Fruit fly (Drosophila melanogaster) whole organism, embryonic: ENCODE results near the gene barr.

Experiments
- ATbp ChIP-seq: fragments of 200-800 bp; sonication (Bioruptor generic); optimal IDR thresholded peaks from 2 replicates; lab custom pipeline; 2017; ENCODE audit warnings: missing biosample characterization, mild to moderate bottlenecking, missing genetic modification characterization, missing genetic modification reagents
- Bdp1 ChIP-seq: fragments of 200-800 bp; sonication (Bioruptor generic); optimal IDR thresholded peaks from 3 replicates; lab custom pipeline; 2016; ENCODE audit warnings: missing biosample characterization, missing genetic modification characterization
- BtbVII ChIP-seq: fragments of 200-800 bp; sonication (Bioruptor generic); optimal IDR thresholded peaks from 3 replicates; lab custom pipeline; 2017; ENCODE audit warnings: missing biosample characterization, mild to moderate bottlenecking, missing genetic modification characterization
- C15 ChIP-seq: fragments of 200-800 bp; sonication (Bioruptor generic); IDR thresholded peaks from 3 replicates; pipeline ENCODE4 v1.3.6; 2022; ENCODE audit warnings: missing biosample characterization, missing genetic modification characterization
- CG11456 ChIP-seq: fragments of 200-800 bp; sonication (Bioruptor generic); IDR thresholded peaks from 3 replicates; pipeline ENCODE4 v1.3.6; 2022; ENCODE audit warnings: missing biosample characterization, missing genetic modification characterization
- CG11695 ChIP-seq: fragments of 200-800 bp; sonication (Bioruptor generic); IDR thresholded peaks from 3 replicates; pipeline ENCODE4 v1.3.6; 2022; ENCODE audit warnings: missing biosample characterization, missing genetic modification characterization
- CG12219 ChIP-seq: fragments of 200-800 bp; sonication (Bioruptor generic); optimal IDR thresholded peaks from 3 replicates; lab custom pipeline; 2018; ENCODE audit warnings: missing biosample characterization, mild to moderate bottlenecking, missing genetic modification characterization
- CG13287 ChIP-seq: fragments of 200-800 bp; sonication (Bioruptor generic); IDR thresholded peaks from 2 replicates; pipeline ENCODE4 v1.3.6; 2022; ENCODE audit warnings: missing biosample characterization, missing genetic modification characterization; ENCODE audit not compliant: partially characterized antibody
- CG13624 ChIP-seq: fragments of 200-800 bp; sonication (Bioruptor generic); optimal IDR thresholded peaks from 2 replicates; lab custom pipeline; 2016; ENCODE audit warnings: missing biosample characterization, missing genetic modification characterization
- CG13894 ChIP-seq: fragments of 200-800 bp; sonication (Bioruptor generic); optimal IDR thresholded peaks from 3 replicates; lab custom pipeline; 2018; ENCODE audit warnings: missing biosample characterization, mild to moderate bottlenecking, missing genetic modification characterization, moderate library complexity
- CG15514 ChIP-seq: fragments of 200-800 bp; sonication (Bioruptor generic); optimal IDR thresholded peaks from 3 replicates; lab custom pipeline; 2017; ENCODE audit warnings: missing biosample characterization, missing genetic modification characterization, mild to moderate bottlenecking, moderate library complexity, missing genetic modification reagents
- CG1792 ChIP-seq: fragments of 200-800 bp; sonication (Bioruptor generic); optimal IDR thresholded peaks from 2 replicates; lab custom pipeline; 2016; ENCODE audit warnings: missing biosample characterization, missing genetic modification characterization
- CG18476 ChIP-seq: fragments of 200-800 bp; sonication (Bioruptor generic); optimal IDR thresholded peaks from 2 replicates; lab custom pipeline; 2016; ENCODE audit warnings: missing biosample characterization, mild to moderate bottlenecking, missing genetic modification characterization
- CG2875 ChIP-seq: fragments of 200-800 bp; sonication (Bioruptor generic); optimal IDR thresholded peaks from 2 replicates; lab custom pipeline; 2017; ENCODE audit warnings: missing biosample characterization, mild to moderate bottlenecking, missing genetic modification characterization, missing genetic modification reagents
- CG3065 ChIP-seq: fragments of 200-800 bp; sonication (Bioruptor generic); optimal IDR thresholded peaks from 2 replicates; lab custom pipeline; 2016; ENCODE audit warnings: missing biosample characterization, missing genetic modification characterization
- CG4360 ChIP-seq: fragments of 200-800 bp; sonication (Bioruptor generic); IDR thresholded peaks from 2 replicates; pipeline ENCODE4 v1.3.6; 2022; ENCODE audit warnings: missing biosample characterization, missing genetic modification characterization
- CG4404 ChIP-seq: fragments of 200-800 bp; sonication (Bioruptor generic); IDR thresholded peaks from 2 replicates; pipeline ENCODE4 v1.3.6; 2022; ENCODE audit warnings: missing biosample characterization, missing genetic modification characterization
- CG6272 ChIP-seq: fragments of 200-800 bp; sonication (Bioruptor generic); IDR thresholded peaks from 2 replicates; pipeline ENCODE4 v1.3.6; 2022; ENCODE audit warnings: missing biosample characterization, missing genetic modification characterization
- CG9876 ChIP-seq: fragments of 200-800 bp; sonication (Bioruptor generic); optimal IDR thresholded peaks from 2 replicates; lab custom pipeline; 2016; ENCODE audit warnings: missing biosample characterization, missing genetic modification characterization
- Dip3 ChIP-seq: fragments of 200-800 bp; sonication (Bioruptor generic); optimal IDR thresholded peaks from 3 replicates; lab custom pipeline; 2016; ENCODE audit warnings: missing biosample characterization, missing genetic modification characterization
- Dll ChIP-seq: fragments of 200-800 bp; sonication (Bioruptor generic); IDR thresholded peaks from 4 replicates; pipeline ENCODE4 v1.3.6; 2022; ENCODE audit warnings: missing biosample characterization, missing genetic modification characterization; ENCODE audit not compliant: partially characterized antibody
- Fer1 ChIP-seq: fragments of 200-800 bp; sonication (Bioruptor generic); optimal IDR thresholded peaks from 2 replicates; lab custom pipeline; 2017; ENCODE audit warnings: missing biosample characterization, mild to moderate bottlenecking, missing genetic modification characterization
- Oli ChIP-seq: fragments of 200-800 bp; sonication (Bioruptor generic); optimal IDR thresholded peaks from 2 replicates; lab custom pipeline; 2018; ENCODE audit warnings: missing biosample characterization, mild to moderate bottlenecking, missing genetic modification characterization, moderate library complexity
- PHDP ChIP-seq: fragments of 200-800 bp; sonication (Bioruptor generic); optimal IDR thresholded peaks from 3 replicates; lab custom pipeline; 2018; ENCODE audit warnings: missing biosample characterization, mild to moderate bottlenecking, missing genetic modification characterization, moderate library complexity
- TFAM ChIP-seq: fragments of 200-800 bp; sonication (Bioruptor generic); optimal IDR thresholded peaks from 2 replicates; lab custom pipeline; 2017; ENCODE audit warnings: missing biosample characterization, missing genetic modification characterization, inconsistent platforms
- amos ChIP-seq: fragments of 200-800 bp; sonication (Bioruptor generic); IDR thresholded peaks from 2 replicates; pipeline ENCODE4 v1.3.6; 2022; ENCODE audit warnings: missing biosample characterization, missing genetic modification characterization; ENCODE audit not compliant: partially characterized antibody
- az2 ChIP-seq: fragments of 200-800 bp; sonication (Bioruptor generic); optimal IDR thresholded peaks from 3 replicates; lab custom pipeline; 2016; ENCODE audit warnings: missing biosample characterization, missing genetic modification characterization
- bab2 ChIP-seq: fragments of 200-800 bp; sonication (Bioruptor generic); optimal IDR thresholded peaks from 2 replicates; lab custom pipeline; 2016; ENCODE audit warnings: missing biosample characterization, missing genetic modification characterization
- cato ChIP-seq: fragments of 200-800 bp; sonication (Bioruptor generic); optimal IDR thresholded peaks from 2 replicates; lab custom pipeline; 2016; ENCODE audit warnings: missing biosample characterization, missing genetic modification characterization, borderline replicate concordance
- cwo ChIP-seq: fragments of 200-800 bp; sonication (Bioruptor generic); optimal IDR thresholded peaks from 3 replicates; lab custom pipeline; 2017; ENCODE audit warnings: missing biosample characterization, missing genetic modification characterization, mild to moderate bottlenecking, moderate library complexity, missing genetic modification reagents
- danr ChIP-seq: fragments of 200-800 bp; sonication (Bioruptor generic); IDR thresholded peaks from 2 replicates; pipeline ENCODE4 v1.3.6; 2022; ENCODE audit warnings: missing biosample characterization, missing genetic modification characterization
- dpn ChIP-seq, 2 experiments: fragments of 200-800 bp; sonication (Bioruptor generic); optimal IDR thresholded peaks; 3 replicates each; lab custom pipeline; 2016; ENCODE audit warnings: missing biosample characterization in 2 of 2, missing genetic modification characterization in 2 of 2
- dysf ChIP-seq: fragments of 200-800 bp; sonication (Bioruptor generic); IDR thresholded peaks from 3 replicates; pipeline ENCODE4 v1.3.6; 2022; ENCODE audit warnings: missing biosample characterization, missing genetic modification characterization
- en ChIP-seq: fragments of 200-800 bp; sonication (Bioruptor generic); optimal IDR thresholded peaks from 2 replicates; lab custom pipeline; 2016; ENCODE audit warnings: missing biosample characterization, missing genetic modification characterization
- exex ChIP-seq: fragments of 200-800 bp; sonication (Bioruptor generic); optimal IDR thresholded peaks from 4 replicates; lab custom pipeline; 2018; ENCODE audit warnings: missing biosample characterization, mild to moderate bottlenecking, missing genetic modification characterization, moderate library complexity
- fd102C ChIP-seq: fragments of 200-800 bp; sonication (Bioruptor generic); optimal IDR thresholded peaks from 2 replicates; lab custom pipeline; 2018; ENCODE audit warnings: missing biosample characterization, mild to moderate bottlenecking, missing genetic modification characterization, moderate library complexity
- gcm2 ChIP-seq: fragments of 200-800 bp; sonication (Bioruptor generic); optimal IDR thresholded peaks from 2 replicates; lab custom pipeline; 2016; ENCODE audit warnings: missing biosample characterization, missing genetic modification characterization
- gfzf ChIP-seq: fragments of 200-800 bp; sonication (Bioruptor generic); optimal IDR thresholded peaks from 2 replicates; lab custom pipeline; 2016; ENCODE audit warnings: missing biosample characterization, mild to moderate bottlenecking, missing genetic modification characterization, moderate library complexity
- lilli ChIP-seq: fragments of 200-800 bp; sonication (Bioruptor generic); optimal IDR thresholded peaks from 3 replicates; lab custom pipeline; 2016; ENCODE audit warnings: missing biosample characterization, missing genetic modification characterization
- pho ChIP-seq: fragments of 200-800 bp; sonication (Bioruptor generic); optimal IDR thresholded peaks from 2 replicates; lab custom pipeline; 2016; ENCODE audit warnings: missing biosample characterization, missing genetic modification characterization
- rib ChIP-seq: fragments of 200-800 bp; sonication (Bioruptor generic); IDR thresholded peaks from 2 replicates; pipeline ENCODE4 v1.3.6; 2022; ENCODE audit warnings: missing biosample characterization, missing genetic modification characterization
- run ChIP-seq: fragments of 200-800 bp; sonication (Bioruptor generic); optimal IDR thresholded peaks from 3 replicates; lab custom pipeline; 2018; ENCODE audit warnings: missing biosample characterization, mild to moderate bottlenecking, missing genetic modification characterization
- sc ChIP-seq, 3 experiments: fragments of >200 bp in 2 of 3; fragments of 200-800 bp in 1 of 3; sonication (Bioruptor generic) in 1 of 3; optimal IDR thresholded peaks; 2 replicates in 2 of 3; 3 replicates in 1 of 3; lab custom pipeline; 2017; ENCODE audit warnings: mild to moderate bottlenecking in 1 of 3, missing biosample characterization in 1 of 3, missing genetic modification characterization in 1 of 3, missing genetic modification reagents in 1 of 3
- scrt ChIP-seq: fragments of 200-800 bp; sonication (Bioruptor generic); optimal IDR thresholded peaks from 2 replicates; lab custom pipeline; 2018; ENCODE audit warnings: missing biosample characterization, mild to moderate bottlenecking, missing genetic modification characterization, moderate library complexity
- sens ChIP-seq: fragments of 200-800 bp; sonication (Bioruptor generic); peaks from one replicate; lab custom pipeline; 2016; ENCODE audit warnings: missing biosample characterization, missing genetic modification characterization
- sim ChIP-seq: fragments of 200-800 bp; sonication (Bioruptor generic); IDR thresholded peaks from 2 replicates; pipeline ENCODE4 v1.3.6; 2022; ENCODE audit warnings: missing biosample characterization, missing genetic modification characterization
- sug ChIP-seq: fragments of 200-800 bp; optimal IDR thresholded peaks from 2 replicates; lab custom pipeline; 2019; ENCODE audit warnings: missing biosample characterization, mild to moderate bottlenecking, missing genetic modification characterization, moderate library complexity
- tap ChIP-seq: fragments of 200-800 bp; optimal IDR thresholded peaks from 3 replicates; lab custom pipeline; 2019; ENCODE audit warnings: missing biosample characterization, mild to moderate bottlenecking, missing genetic modification characterization, moderate library complexity
- tio ChIP-seq: fragments of 200-800 bp; sonication (Bioruptor generic); optimal IDR thresholded peaks from 2 replicates; lab custom pipeline; 2017; ENCODE audit warnings: missing biosample characterization, missing genetic modification characterization, inconsistent platforms
- vvl ChIP-seq: fragments of 200-800 bp; sonication (Bioruptor generic); IDR thresholded peaks from 2 replicates; pipeline ENCODE4 v1.3.6; 2022; ENCODE audit warnings: missing biosample characterization, missing genetic modification characterization

Gene barr

dm6 chr2L:20078880-20079279 lies 17.7 kb upstream of the barr start (continued):
- TF ChIP-seq CG11456 (GFP tag; lab: Robert Waterston, UW) (0 out of 3 replicates have a peak, but pooled peaks have one; percentile 14), Bdp1 (GFP tag; lab: Kevin White, UChicago) (no peak), fd102C (GFP tag; lab: Kevin White, UChicago) (no peak), CG13287 (no peak), en (GFP tag; lab: Kevin White, UChicago) (peak; percentile 12), scrt (no peak), CG1792 (GFP tag; lab: Kevin White, UChicago) (peak; percentile 32), bab2 (GFP tag; lab: Kevin White, UChicago) (peak; percentile 10), CG6272 (GFP tag; lab: Robert Waterston, UW) (0 out of 2 replicates have a peak, but pooled peaks have one; percentile 12), gfzf (GFP tag; lab: Kevin White, UChicago) (no peak), Oli (tag; lab: Kevin White, UChicago) (no peak), CG11695 (0 out of 3 replicates have a peak, but pooled peaks have one; percentile 7), BtbVII (GFP tag; lab: Kevin White, UChicago) (peak; percentile 16), CG18476 (no peak), dpn (GFP tag; optimal IDR thresholded peaks at IDR 0.05; lab: Kevin White, UChicago) (peak; percentile 3 to 17), cwo (GFP tag; lab: Kevin White, UChicago) (peak; percentile 54), CG13894 (tag; lab: Kevin White, UChicago) (no peak), exex (tag; lab: Kevin White, UChicago) (peak; percentile 32), tio (GFP tag; lab: Kevin White, UChicago) (no peak), lilli (peak; percentile 15), C15 (GFP tag; lab: Robert Waterston, UW) (no peak), rib (GFP tag; lab: Robert Waterston, UW) (0 out of 2 replicates have a peak, but pooled peaks have one; percentile 35), danr (GFP tag; lab: Robert Waterston, UW) (peak; percentile 22; the same call in 1 of the 2 replicates), pho (GFP tag; lab: Kevin White, UChicago) (peak; percentile 56), sens (GFP tag; lab: Kevin White, UChicago) (peak; percentile 50), TFAM (GFP tag; lab: Kevin White, UChicago) (no peak), amos (no peak), CG4404 (GFP tag; lab: Robert Waterston, UW) (0 out of 2 replicates have a peak, but pooled peaks have one; percentile 29), CG2875 (GFP tag; lab: Kevin White, UChicago) (no peak), CG12219 (no peak), Fer1 (GFP tag; lab: Kevin White, UChicago) (peak; percentile 1), CG15514 (GFP tag; lab: Kevin White, UChicago) (peak; percentile 21), CG4360 (GFP tag; lab: Robert Waterston, UW) (no peak), Dll (no peak), tap (tag; lab: Kevin White, UChicago) (no peak), run (tag; lab: Kevin White, UChicago) (no peak), sug (tag; lab: Kevin White, UChicago) (peak; percentile 47), Dip3 (peak; percentile 46), cato (no peak), vvl (no peak), dysf (no peak), ATbp (no peak), CG9876 (no peak), CG13624 (peak; percentile 68), sc (optimal IDR thresholded peaks at IDR 0.05; lab: Kevin White, UChicago) (no peak), sc (GFP tag; optimal IDR thresholded peaks at IDR 0.05; lab: Kevin White, UChicago) (no peak), CG3065 (no peak), gcm2 (GFP tag; lab: Kevin White, UChicago) (no peak), PHDP (tag; lab: Kevin White, UChicago) (no peak), az2 (GFP tag; lab: Kevin White, UChicago) (no peak), sim (GFP tag; lab: Robert Waterston, UW) (no peak)
